Worm (Caenorhabditis elegans) whole organism, L3 larva: Measurements from ENCODE around the gene R09H10.2.
A peak's percentile ranks its signal among the peaks of the same experiment; 100 is the strongest.

Experiments used
- R02D3.7 ChIP-seq: fragments of 150-350 bp; optimal IDR thresholded peaks from 2 replicates; lab custom pipeline; 2014; ENCODE audit warnings: missing biosample characterization, missing genetic modification characterization
- ama-1 ChIP-seq: fragments of 150-350 bp; optimal IDR thresholded peaks from 2 replicates; lab custom pipeline; 2018
- ceh-82 ChIP-seq: fragments of 150-350 bp; optimal IDR thresholded peaks from 2 replicates; lab custom pipeline; 2014; ENCODE audit warnings: missing biosample characterization, missing genetic modification characterization
- ceh-9 ChIP-seq: sonication (generic microtip); optimal IDR thresholded peaks from 2 replicates; lab custom pipeline; 2018; ENCODE audit warnings: missing biosample characterization, missing genetic modification characterization
- daf-12 ChIP-seq: fragments of 150-350 bp; optimal IDR thresholded peaks from 2 replicates; lab custom pipeline; 2014; ENCODE audit warnings: missing biosample characterization, missing genetic modification reagents, missing genetic modification characterization
- egl-27 ChIP-seq: sonication (generic microtip); optimal IDR thresholded peaks from 4 replicates; lab custom pipeline; 2017; ENCODE audit warnings: missing biosample characterization, missing genetic modification reagents, missing genetic modification characterization
- egl-5 ChIP-seq: fragments of 150-350 bp; optimal IDR thresholded peaks from 2 replicates; lab custom pipeline; 2017; ENCODE audit warnings: missing biosample characterization, missing genetic modification reagents, missing genetic modification characterization, inconsistent platforms
- elt-2 ChIP-seq: sonication (generic microtip); optimal IDR thresholded peaks from 2 replicates; lab custom pipeline; 2016; ENCODE audit warnings: missing genetic modification reagents, mild to moderate bottlenecking, missing genetic modification characterization, missing compliant biosample characterization
- elt-3 ChIP-seq, 3 experiments: fragments of 150-350 bp in 1 of 3; sonication (generic microtip) in 2 of 3; optimal IDR thresholded peaks; 2 replicates in 2 of 3; 4 replicates in 1 of 3; lab custom pipeline; 2014 to 2017; ENCODE audit warnings: missing biosample characterization in 3 of 3, missing genetic modification characterization in 3 of 3
- eor-1 ChIP-seq, 2 experiments: fragments of 150-350 bp; optimal IDR thresholded peaks; 2 replicates each; lab custom pipeline; 2014 to 2018; ENCODE audit warnings: missing biosample characterization in 2 of 2, missing genetic modification characterization in 2 of 2
- fkh-10 ChIP-seq: sonication (generic microtip); optimal IDR thresholded peaks from 2 replicates; lab custom pipeline; 2017; ENCODE audit warnings: missing biosample characterization, missing genetic modification reagents, missing genetic modification characterization
- fos-1 ChIP-seq: fragments of 150-350 bp; optimal IDR thresholded peaks from 2 replicates; lab custom pipeline; 2014; ENCODE audit warnings: missing biosample characterization, missing genetic modification characterization
- jun-1 ChIP-seq: fragments of 150-350 bp; optimal IDR thresholded peaks from 2 replicates; lab custom pipeline; 2014; ENCODE audit warnings: missing biosample characterization, missing genetic modification reagents, missing genetic modification characterization
- lin-15B ChIP-seq: fragments of 150-350 bp; optimal IDR thresholded peaks from 2 replicates; lab custom pipeline; 2014; ENCODE audit warnings: missing biosample characterization, missing genetic modification characterization
- lin-39 ChIP-seq: fragments of 150-350 bp; optimal IDR thresholded peaks from 2 replicates; lab custom pipeline; 2018; ENCODE audit warnings: missing biosample characterization, missing genetic modification reagents, missing genetic modification characterization
- nhr-11 ChIP-seq: fragments of 150-350 bp; optimal IDR thresholded peaks from 2 replicates; lab custom pipeline; 2014; ENCODE audit warnings: missing biosample characterization, missing genetic modification characterization
- nhr-23 ChIP-seq: fragments of 150-350 bp; optimal IDR thresholded peaks from 2 replicates; lab custom pipeline; 2014; ENCODE audit warnings: missing biosample characterization, missing genetic modification reagents, missing genetic modification characterization
- nhr-237 ChIP-seq: fragments of 150-350 bp; optimal IDR thresholded peaks from 2 replicates; lab custom pipeline; 2014; ENCODE audit warnings: missing biosample characterization, missing genetic modification characterization
- nhr-43 ChIP-seq: sonication (generic microtip); optimal IDR thresholded peaks from 2 replicates; lab custom pipeline; 2016; ENCODE audit warnings: mild to moderate bottlenecking, missing genetic modification characterization, missing compliant biosample characterization; ENCODE audit not compliant: poor library complexity, severe bottlenecking
- nhr-76 ChIP-seq: fragments of 150-350 bp; sonication (generic microtip); optimal IDR thresholded peaks from 5 replicates; lab custom pipeline; 2014; ENCODE audit warnings: missing biosample characterization, missing genetic modification characterization
- nhr-77 ChIP-seq: fragments of 150-350 bp; optimal IDR thresholded peaks from 2 replicates; lab custom pipeline; 2014; ENCODE audit warnings: missing biosample characterization, missing genetic modification characterization
- pha-4 ChIP-seq: fragments of 150-350 bp; optimal IDR thresholded peaks from 2 replicates; lab custom pipeline; 2014; ENCODE audit warnings: missing biosample characterization, missing genetic modification reagents, missing genetic modification characterization
- skn-1 ChIP-seq: fragments of 150-350 bp; optimal IDR thresholded peaks from 2 replicates; lab custom pipeline; 2014; ENCODE audit warnings: missing biosample characterization, missing genetic modification characterization
- snpc-4 ChIP-seq: fragments of 150-350 bp; optimal IDR thresholded peaks from 2 replicates; lab custom pipeline; 2014; ENCODE audit warnings: missing biosample characterization, missing genetic modification characterization
- tbx-2 ChIP-seq: sonication (generic microtip); optimal IDR thresholded peaks from 2 replicates; lab custom pipeline; 2016; ENCODE audit warnings: mild to moderate bottlenecking, missing genetic modification characterization, missing compliant biosample characterization
- zag-1 ChIP-seq: fragments of 150-350 bp; optimal IDR thresholded peaks from 2 replicates; lab custom pipeline; 2014; ENCODE audit warnings: missing biosample characterization, missing genetic modification characterization
- ztf-4 ChIP-seq: fragments of 150-350 bp; optimal IDR thresholded peaks from 2 replicates; lab custom pipeline; 2014; ENCODE audit warnings: missing biosample characterization, missing genetic modification characterization

R09H10.2 gene

DNA sequence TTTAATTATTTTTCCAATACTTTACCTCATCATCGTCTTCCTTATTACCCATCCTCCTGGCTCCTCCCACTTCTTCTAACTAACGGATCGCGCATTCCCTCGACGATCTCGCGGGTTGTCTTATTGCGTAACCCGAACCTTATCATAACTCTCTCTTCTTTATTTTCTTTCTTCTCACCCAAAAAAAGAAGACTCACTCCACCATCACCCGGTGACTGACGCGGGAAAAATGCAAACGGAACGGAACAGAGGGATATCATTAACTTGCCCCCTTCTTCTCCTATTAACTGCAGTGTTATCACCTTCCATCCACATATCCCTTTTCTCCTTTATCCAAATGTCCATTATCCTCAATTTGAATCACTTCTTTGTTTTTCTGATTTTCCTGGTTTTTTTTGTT, 32.7 kb upstream of the R09H10.2 start:
- TF ChIP-seq nhr-23 (tag; lab: Kevin White, UChicago) (peak; percentile 38), nhr-43 (tag; lab: Kevin White, UChicago) (peak; percentile 16), elt-3 (tag; optimal IDR thresholded peaks at IDR 0.05; lab: Kevin White, UChicago) (no peak), tbx-2 (tag; lab: Kevin White, UChicago) (no peak)
- TF ChIP-seq, all 47 proteins: peak for 2

DNA sequence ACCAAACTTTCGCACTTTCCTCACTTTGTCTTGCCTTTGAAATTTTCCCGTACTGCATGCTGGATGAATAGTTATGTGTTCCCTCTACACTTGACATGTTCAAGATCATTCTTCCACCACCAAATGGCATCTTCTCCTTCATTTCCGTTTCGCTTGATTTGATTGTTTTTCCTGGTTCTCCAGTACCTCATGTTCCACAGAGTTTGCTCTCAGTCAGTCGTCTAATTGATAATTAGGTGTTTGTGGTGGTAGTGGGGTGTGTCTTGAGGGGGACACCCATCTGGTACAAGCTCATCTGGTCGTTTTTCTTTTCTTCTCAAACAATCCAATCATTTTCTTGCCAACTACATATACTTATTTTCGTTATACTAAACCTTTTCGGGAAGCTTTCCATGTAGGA, 31.7 kb upstream of the R09H10.2 start:
- TF ChIP-seq ztf-4 (tag; lab: Kevin White, UChicago) (no peak), R02D3.7 (no peak), pha-4 (tag; lab: Kevin White, UChicago) (no peak), ceh-9 (tag; lab: Kevin White, UChicago) (no peak), zag-1 (tag; lab: Kevin White, UChicago) (no peak), daf-12 (tag; lab: Kevin White, UChicago) (no peak)

DNA sequence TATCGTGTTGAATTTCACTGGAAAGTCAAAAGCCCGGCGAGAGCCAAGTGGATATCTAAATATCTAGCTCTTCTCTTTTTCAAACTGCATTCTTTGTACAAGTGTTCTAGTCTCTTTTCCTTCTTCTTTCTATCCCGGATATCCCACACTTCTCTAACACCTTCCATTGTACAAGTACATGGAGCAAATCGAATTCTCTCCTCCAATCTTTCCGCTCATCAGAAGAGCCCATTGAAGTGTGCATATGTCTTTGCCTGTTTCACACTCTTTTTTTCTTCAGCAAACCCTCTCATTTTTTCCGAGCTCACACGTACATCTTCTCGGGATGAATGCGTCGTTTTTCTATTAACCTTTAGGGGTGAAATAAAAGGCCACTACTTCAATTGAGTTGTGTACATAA, 29.3 kb upstream of the R09H10.2 start:
- peak; percentile 76 for TF ChIP-seq fkh-10 (GFP tag; lab: Kevin White, UChicago)
- no peak for TF ChIP-seq fos-1 (tag; lab: Kevin White, UChicago)

DNA sequence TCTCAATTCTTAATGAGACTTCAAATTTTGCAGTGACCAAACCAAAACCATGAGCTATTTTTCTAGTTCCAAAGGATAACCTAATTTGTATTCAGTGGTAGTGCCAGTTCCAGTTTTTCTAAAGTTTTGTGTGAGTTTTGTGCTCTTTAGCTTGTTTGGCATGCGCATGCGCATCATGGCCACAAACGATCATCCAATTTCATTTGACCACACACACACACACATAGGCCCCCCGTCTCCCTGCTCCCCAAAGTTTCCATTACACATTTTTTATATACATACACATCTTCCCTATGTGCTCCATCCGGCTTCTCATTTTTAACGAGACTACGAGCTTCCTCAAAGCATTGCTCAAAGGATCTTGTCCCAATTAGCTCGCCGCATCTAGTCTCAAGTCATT, 28.3 kb upstream of the R09H10.2 start:
- TF ChIP-seq nhr-77 (tag; lab: Kevin White, UChicago) (no peak), lin-39 (tag; lab: Kevin White, UChicago) (peak; percentile 34)

DNA sequence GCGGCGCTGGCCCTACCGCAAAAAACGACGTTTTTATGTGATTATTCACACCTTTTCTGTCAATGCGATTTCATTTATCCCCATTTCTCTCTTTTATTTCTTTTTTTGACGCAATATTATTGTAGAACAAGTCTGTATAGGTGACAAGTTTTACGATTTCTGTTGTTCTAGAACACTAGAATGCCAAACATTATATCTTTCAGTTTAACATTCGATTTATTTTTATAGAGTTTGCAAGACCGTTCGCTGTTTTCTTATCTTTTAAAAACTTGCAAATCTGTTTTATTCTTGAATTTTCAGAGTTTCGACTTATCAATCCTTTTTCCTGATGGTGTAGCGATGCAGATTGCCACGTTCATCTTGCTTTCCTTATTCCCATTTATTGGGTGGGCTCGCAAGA, 26.7 kb upstream of the R09H10.2 start, which contains the start of gene efn-2:
efn-2 (plus strand) TSS at position 301 of the 400 bp plus-strand sequence.
- TF ChIP-seq egl-5 (tag; lab: Kevin White, UChicago): peak; percentile 13
- no peak for TF ChIP-seq R02D3.7
- no peak for TF ChIP-seq lin-39 (tag; lab: Kevin White, UChicago)
- TF ChIP-seq nhr-77 (tag; lab: Kevin White, UChicago): no peak

DNA sequence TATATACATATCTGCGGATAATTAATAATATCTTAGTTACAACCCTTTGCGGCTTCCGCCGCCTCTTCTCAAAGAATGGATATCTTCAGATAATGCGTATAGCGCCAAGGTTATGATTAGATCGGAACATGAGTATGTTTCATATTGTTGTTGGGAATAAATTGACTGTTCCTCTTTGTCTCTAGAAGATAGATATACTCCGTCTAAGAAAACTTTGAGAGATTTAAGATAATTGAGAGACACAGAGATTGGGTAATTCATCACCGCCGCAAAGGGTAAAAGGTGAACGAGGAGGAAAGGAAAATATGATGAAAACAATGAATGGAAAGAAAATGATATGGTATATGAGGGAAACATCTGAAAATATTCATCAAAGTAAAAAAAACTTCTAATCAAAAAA, 26.1 kb upstream of the R09H10.2 start:
- TF ChIP-seq nhr-23 (tag; lab: Kevin White, UChicago) (peak; percentile 34), elt-2 (tag; lab: Kevin White, UChicago) (no peak)

DNA sequence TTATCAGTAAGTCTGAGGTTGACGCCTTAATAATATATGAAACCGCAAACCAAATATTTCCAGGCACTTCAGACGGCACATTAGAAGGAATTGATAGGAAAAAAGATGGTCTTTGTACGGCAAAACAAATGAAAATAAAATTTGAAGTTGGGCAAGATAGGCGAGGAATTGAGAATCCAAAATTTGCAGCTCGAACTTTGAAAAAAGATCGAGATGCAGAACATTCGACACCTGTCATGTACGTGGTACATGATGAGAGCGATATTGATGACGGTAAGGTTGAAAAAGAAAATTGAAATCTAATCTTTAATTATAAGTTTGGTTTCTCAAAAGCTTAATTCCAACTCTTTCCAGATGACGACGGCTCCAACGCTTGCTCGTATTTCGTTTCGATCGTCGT, 25.1 kb upstream of the R09H10.2 start:
- no peak for TF ChIP-seq fkh-10 (GFP tag; lab: Kevin White, UChicago)
- no peak for TF ChIP-seq nhr-11
- TF ChIP-seq egl-27 (tag; lab: Kevin White, UChicago): no peak
- TF ChIP-seq nhr-76 (tag; lab: Kevin White, UChicago): no peak
- no peak for TF ChIP-seq ceh-82 (tag; lab: Kevin White, UChicago)
- no peak for TF ChIP-seq ama-1
- no peak for TF ChIP-seq eor-1 (tag; optimal IDR thresholded peaks at IDR 0.05; lab: Kevin White, UChicago)
- no peak for TF ChIP-seq nhr-23 (tag; lab: Kevin White, UChicago)
- TF ChIP-seq ceh-9 (tag; lab: Kevin White, UChicago): no peak
- no peak for TF ChIP-seq tbx-2 (tag; lab: Kevin White, UChicago)
- TF ChIP-seq skn-1: no peak
- no peak for TF ChIP-seq nhr-237 (tag; lab: Kevin White, UChicago)
- no peak for TF ChIP-seq lin-15B (tag; lab: Kevin White, UChicago)
- no peak for TF ChIP-seq fos-1 (tag; lab: Kevin White, UChicago)
- TF ChIP-seq snpc-4 (tag; lab: Kevin White, UChicago): no peak
- no peak for TF ChIP-seq zag-1 (tag; lab: Kevin White, UChicago)
- no peak for TF ChIP-seq jun-1 (tag; lab: Kevin White, UChicago)

DNA sequence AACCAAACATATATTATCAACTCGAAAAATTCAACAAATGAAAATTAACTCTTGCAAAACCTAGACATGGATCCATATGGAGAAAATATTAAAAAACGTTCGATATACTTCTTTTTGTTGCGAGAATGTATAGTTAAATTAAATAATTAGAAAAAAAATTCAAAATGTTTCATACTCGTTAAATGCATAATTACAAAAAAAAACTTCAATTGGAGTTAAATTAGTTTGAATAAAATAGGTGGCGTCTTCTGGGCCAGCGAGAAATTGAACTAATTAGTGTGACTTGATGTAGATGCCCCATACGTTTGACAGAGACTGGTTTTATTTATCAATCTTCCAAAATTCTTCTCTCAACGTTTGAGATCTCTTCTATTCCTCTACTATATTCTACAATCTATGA, 24.4 kb upstream of the R09H10.2 start, which contains the start of gene lgc-43:
lgc-43 (plus strand) TSS at position 301 of the 400 bp plus-strand sequence.
- peak; percentile 67 for TF ChIP-seq nhr-76 (tag; lab: Kevin White, UChicago)
- no peak for TF ChIP-seq nhr-11
